Worm (Caenorhabditis elegans): Measurements from ENCODE around the gene sma-9.

- TF ChIP-seq mdl-1 (tag; optimal IDR thresholded peaks at IDR 0.05), result no peak
- no peak for TF ChIP-seq nhr-76 (tag; optimal IDR thresholded peaks at IDR 0.05)
- no peak for TF ChIP-seq nhr-11 (tag; optimal IDR thresholded peaks at IDR 0.05)
- TF ChIP-seq elt-3 (tag; optimal IDR thresholded peaks at IDR 0.05), result no peak
- TF ChIP-seq hmg-11 (tag; optimal IDR thresholded peaks at IDR 0.05), result no peak
- no peak for TF ChIP-seq unc-62 (GFP tag; optimal IDR thresholded peaks at IDR 0.05)
- no peak for TF ChIP-seq daf-12 (tag; optimal IDR thresholded peaks at IDR 0.05)
- TF ChIP-seq nhr-28 (tag; optimal IDR thresholded peaks at IDR 0.05), result no peak
- TF ChIP-seq nhr-23 (tag; optimal IDR thresholded peaks at IDR 0.05), result no peak
- TF ChIP-seq nfya-1 (tag; optimal IDR thresholded peaks at IDR 0.05; ENCODE audit: insufficient read depth), result no peak
- no peak for TF ChIP-seq lin-39 (tag; optimal IDR thresholded peaks at IDR 0.05)
- TF ChIP-seq tbx-2 (tag; optimal IDR thresholded peaks at IDR 0.05), result no peak
- TF ChIP-seq unc-39 (tag; optimal IDR thresholded peaks at IDR 0.05), result no peak
Measured at ce11 chrX:10774865-10775264, 5.8 kb downstream of the sma-9 start.
